Fruit fly (Drosophila melanogaster) whole organism, prepupa: ENCODE results near the gene bb8.

Source experiments
- CG6792 ChIP-seq: fragments of 200-800 bp; sonication (Bioruptor generic); optimal IDR thresholded peaks from 3 replicates; lab custom pipeline; 2016; ENCODE audit warnings: missing biosample characterization, missing genetic modification characterization
- Sox14 ChIP-seq: fragments of 200-800 bp; sonication (Bioruptor generic); optimal IDR thresholded peaks from 3 replicates; lab custom pipeline; 2016; ENCODE audit warnings: missing biosample characterization, missing genetic modification characterization
- dsx ChIP-seq: fragments of 200-800 bp; optimal IDR thresholded peaks from 3 replicates; lab custom pipeline; 2019; ENCODE audit warnings: missing biosample characterization, mild to moderate bottlenecking, missing genetic modification characterization, moderate library complexity; ENCODE audit not compliant: poor library complexity, severe bottlenecking

dm6 chr3R:23257986-23258427, 32.0 kb downstream of the bb8 start, which contains the start of the genes wda and Pex11c:
- TF ChIP-seq dsx (peak; percentile 78), Sox14 (GFP tag; lab: Kevin White, UChicago) (peak; percentile 41), CG6792 (GFP tag; lab: Kevin White, UChicago) (peak; percentile 78)
